Worm (Caenorhabditis elegans) whole organism, L2 larva: ENCODE results near the gene lin-29.

ENCODE experiments used
- ama-1 ChIP-seq: fragments of 150-350 bp; optimal IDR thresholded peaks from 2 replicates; lab custom pipeline; 2018; ENCODE audit warnings: inconsistent platforms
- mbf-1 ChIP-seq: sonication (generic microtip); optimal IDR thresholded peaks from 2 replicates; lab custom pipeline; 2017; ENCODE audit warnings: missing biosample characterization, missing genetic modification characterization
- nhr-77 ChIP-seq: fragments of 150-350 bp; optimal IDR thresholded peaks from 2 replicates; lab custom pipeline; 2014; ENCODE audit warnings: missing biosample characterization, missing genetic modification characterization
- skn-1 ChIP-seq: sonication (generic microtip); optimal IDR thresholded peaks from 2 replicates; lab custom pipeline; 2017; ENCODE audit warnings: missing biosample characterization, missing genetic modification characterization

DNA sequence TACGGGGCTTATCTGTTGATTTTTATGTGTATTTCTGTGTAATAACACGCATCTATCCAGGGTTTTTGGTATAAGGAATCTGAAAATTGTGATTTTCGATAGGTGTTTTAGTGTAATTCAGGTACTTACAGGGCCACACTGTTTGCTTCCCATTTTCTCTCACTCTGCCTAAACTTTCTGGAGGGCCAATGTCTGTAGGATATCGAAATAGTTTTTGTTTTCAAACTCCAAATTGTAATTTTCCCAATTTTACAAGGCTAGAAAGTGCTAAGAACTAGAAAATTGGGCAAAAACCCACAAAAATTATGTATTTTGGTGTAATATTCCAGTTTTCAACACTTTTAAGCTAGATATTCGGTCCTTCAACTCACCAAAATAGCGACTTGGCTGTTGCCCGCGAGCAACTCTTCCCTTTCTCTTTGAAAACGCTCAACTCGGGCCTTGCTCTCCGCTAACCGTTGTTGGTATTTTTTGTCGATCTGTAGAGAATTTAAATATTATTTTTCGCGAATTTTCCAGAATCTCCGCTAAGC is 41.6 kb upstream of the lin-29 start:
- TF ChIP-seq nhr-77 (tag; lab: Kevin White, UChicago) = no peak
- no peak for TF ChIP-seq skn-1 (tag; lab: Kevin White, UChicago)
- TF ChIP-seq mbf-1 (tag; lab: Kevin White, UChicago) = no peak
- TF ChIP-seq ama-1 (lab: Kevin White, UChicago) = no peak
